Fruit fly (Drosophila melanogaster): ENCODE results near the gene amd.

amd gene

dm6 chr2L:19112200-19112599 lies 2.2 kb downstream of the amd start:
- TF ChIP-seq Ets96B (tag; optimal IDR thresholded peaks at IDR 0.05) (no peak), CG10631 (GFP tag; optimal IDR thresholded peaks at IDR 0.05) (no peak), CG10669 (GFP tag; optimal IDR thresholded peaks at IDR 0.05) (no peak), Eip78C (GFP tag) (peak; percentile 44), Blimp-1 (GFP tag; optimal IDR thresholded peaks at IDR 0.05) (peak; percentile 79), lz (GFP tag; optimal IDR thresholded peaks at IDR 0.05) (no peak), CG8119 (GFP tag; IDR thresholded peaks at IDR 0.05) (no peak)

- no peak for TF ChIP-seq Sox14 (GFP tag; optimal IDR thresholded peaks at IDR 0.05)
- no peak for TF ChIP-seq CG6792 (GFP tag; optimal IDR thresholded peaks at IDR 0.05)
- TF ChIP-seq ss (GFP tag; optimal IDR thresholded peaks at IDR 0.05): no peak
- TF ChIP-seq CG9139 (GFP tag; optimal IDR thresholded peaks at IDR 0.05): no peak
- TF ChIP-seq OdsH (GFP tag; optimal IDR thresholded peaks at IDR 0.05): no peak
- no peak for TF ChIP-seq CG10631 (GFP tag; optimal IDR thresholded peaks at IDR 0.05)
- TF ChIP-seq achi (GFP tag; optimal IDR thresholded peaks at IDR 0.05): no peak
- TF ChIP-seq CG6808 (GFP tag; optimal IDR thresholded peaks at IDR 0.05): no peak
- TF ChIP-seq eg (GFP tag; IDR thresholded peaks at IDR 0.05): no peak
- no peak for TF ChIP-seq dac (GFP tag; optimal IDR thresholded peaks at IDR 0.05)
- TF ChIP-seq CG6163 (GFP tag; IDR thresholded peaks at IDR 0.05): no peak
- TF ChIP-seq Smox (GFP tag; optimal IDR thresholded peaks at IDR 0.05): no peak
- TF ChIP-seq CG4318 (GFP tag; optimal IDR thresholded peaks at IDR 0.05): no peak
- TF ChIP-seq CG3919 (GFP tag; optimal IDR thresholded peaks at IDR 0.05): no peak
- no peak for TF ChIP-seq CG31627 (GFP tag; optimal IDR thresholded peaks at IDR 0.05)
- no peak for TF ChIP-seq esn (GFP tag; optimal IDR thresholded peaks at IDR 0.05)
- TF ChIP-seq Hr38 (GFP tag; optimal IDR thresholded peaks at IDR 0.05): no peak
- TF ChIP-seq CG8319 (GFP tag; optimal IDR thresholded peaks at IDR 0.05): no peak
- no peak for TF ChIP-seq cyc (GFP tag; optimal IDR thresholded peaks at IDR 0.05)
- no peak for TF ChIP-seq Ets96B (tag; optimal IDR thresholded peaks at IDR 0.05)
- TF ChIP-seq Eip75B (GFP tag; optimal IDR thresholded peaks at IDR 0.05): no peak
- TF ChIP-seq dsx (GFP tag; optimal IDR thresholded peaks at IDR 0.05; ENCODE audit: poor library complexity, severe bottlenecking): peak; percentile 71
- TF ChIP-seq fkh (GFP tag; optimal IDR thresholded peaks at IDR 0.05): peak; percentile 21
- peak; percentile 66 for TF ChIP-seq vri (GFP tag; optimal IDR thresholded peaks at IDR 0.05)
- no peak for TF ChIP-seq CG6854 (GFP tag; optimal IDR thresholded peaks at IDR 0.05)
- TF ChIP-seq CG16779 (tag; optimal IDR thresholded peaks at IDR 0.05): no peak
- TF ChIP-seq Gug (GFP tag; IDR thresholded peaks at IDR 0.05): no peak
- no peak for TF ChIP-seq CG34406 (GFP tag; optimal IDR thresholded peaks at IDR 0.05)
- TF ChIP-seq CG10669 (GFP tag; optimal IDR thresholded peaks at IDR 0.05): no peak
- no peak for TF ChIP-seq CG15336 (GFP tag; IDR thresholded peaks at IDR 0.05)
- TF ChIP-seq Eip78C (GFP tag): peak; percentile 63
- no peak for TF ChIP-seq CG8632 (GFP tag; optimal IDR thresholded peaks at IDR 0.05)
- TF ChIP-seq CG7368 (GFP tag; optimal IDR thresholded peaks at IDR 0.05): no peak
Measured at dm6 chr2L:19114183-19114776, 4.3 kb downstream of the amd start, which contains the start of gene CG10561. Gene CG10561 (plus strand): TSS chr2L:19114401.

- TF ChIP-seq Eip78C (GFP tag) (peak; percentile 37), fd59A (GFP tag; optimal IDR thresholded peaks at IDR 0.05) (no peak), Met (GFP tag; optimal IDR thresholded peaks at IDR 0.05) (no peak), CG10631 (GFP tag; optimal IDR thresholded peaks at IDR 0.05) (no peak), CG31627 (GFP tag; optimal IDR thresholded peaks at IDR 0.05) (no peak), CG6854 (GFP tag; optimal IDR thresholded peaks at IDR 0.05) (peak; percentile 2), cyc (GFP tag; optimal IDR thresholded peaks at IDR 0.05) (no peak), CG6163 (GFP tag; IDR thresholded peaks at IDR 0.05) (no peak), Ets96B (tag; optimal IDR thresholded peaks at IDR 0.05) (no peak), topi (GFP tag; optimal IDR thresholded peaks at IDR 0.05) (no peak), CG6276 (GFP tag; optimal IDR thresholded peaks at IDR 0.05) (no peak), CG11294 (GFP tag; IDR thresholded peaks at IDR 0.05) (no peak), acj6 (GFP tag; optimal IDR thresholded peaks at IDR 0.05) (no peak), Smox (GFP tag; optimal IDR thresholded peaks at IDR 0.05) (no peak), CG3032 (tag; optimal IDR thresholded peaks at IDR 0.05) (no peak), Gug (GFP tag; IDR thresholded peaks at IDR 0.05) (no peak), Eip75B (GFP tag; optimal IDR thresholded peaks at IDR 0.05) (no peak), lz (GFP tag; optimal IDR thresholded peaks at IDR 0.05) (no peak), Sox15 (GFP tag; optimal IDR thresholded peaks at IDR 0.05) (no peak), CG10669 (GFP tag; optimal IDR thresholded peaks at IDR 0.05) (no peak), Eip93F (GFP tag; optimal IDR thresholded peaks at IDR 0.05) (no peak), CG34406 (GFP tag; optimal IDR thresholded peaks at IDR 0.05) (no peak), CG8319 (GFP tag; optimal IDR thresholded peaks at IDR 0.05) (no peak), svp (GFP tag) (no peak)
Measured at dm6 chr2L:19120196-19120950, 10.4 kb downstream of the amd start, which contains the start of gene Ddc. Gene Ddc (minus strand): TSS chr2L:19120306.
